Fruit fly (Drosophila melanogaster) whole organism, adult: ENCODE results near the gene CG31415.

Experiments used
- CG14711 ChIP-seq: fragments of 200-800 bp; sonication (Bioruptor generic); optimal IDR thresholded peaks from 2 replicates; lab custom pipeline; 2018; ENCODE audit warnings: missing biosample characterization, mild to moderate bottlenecking, missing genetic modification characterization, moderate library complexity
- Clk ChIP-seq: fragments of 200-800 bp; sonication (Bioruptor generic); optimal IDR thresholded peaks from 2 replicates; lab custom pipeline; 2017; ENCODE audit warnings: missing biosample characterization, missing genetic modification characterization
- Mnt ChIP-seq: fragments of 200-800 bp; sonication (Bioruptor generic); optimal IDR thresholded peaks from 2 replicates; lab custom pipeline; 2016; ENCODE audit warnings: missing biosample characterization, mild to moderate bottlenecking, missing genetic modification characterization
- cic ChIP-seq: fragments of 200-800 bp; sonication (Bioruptor generic); optimal IDR thresholded peaks from 2 replicates; lab custom pipeline; 2017; ENCODE audit warnings: missing biosample characterization, mild to moderate bottlenecking, missing genetic modification characterization, moderate library complexity
- cnc ChIP-seq, 2 experiments: fragments of >200 bp; optimal IDR thresholded peaks; 2 replicates each; lab custom pipeline; 2017
- kay ChIP-seq: fragments of 200-800 bp; sonication (Bioruptor generic); peaks from one replicate; lab custom pipeline; 2016; ENCODE audit warnings: missing biosample characterization, missing genetic modification characterization, borderline replicate concordance

DNA sequence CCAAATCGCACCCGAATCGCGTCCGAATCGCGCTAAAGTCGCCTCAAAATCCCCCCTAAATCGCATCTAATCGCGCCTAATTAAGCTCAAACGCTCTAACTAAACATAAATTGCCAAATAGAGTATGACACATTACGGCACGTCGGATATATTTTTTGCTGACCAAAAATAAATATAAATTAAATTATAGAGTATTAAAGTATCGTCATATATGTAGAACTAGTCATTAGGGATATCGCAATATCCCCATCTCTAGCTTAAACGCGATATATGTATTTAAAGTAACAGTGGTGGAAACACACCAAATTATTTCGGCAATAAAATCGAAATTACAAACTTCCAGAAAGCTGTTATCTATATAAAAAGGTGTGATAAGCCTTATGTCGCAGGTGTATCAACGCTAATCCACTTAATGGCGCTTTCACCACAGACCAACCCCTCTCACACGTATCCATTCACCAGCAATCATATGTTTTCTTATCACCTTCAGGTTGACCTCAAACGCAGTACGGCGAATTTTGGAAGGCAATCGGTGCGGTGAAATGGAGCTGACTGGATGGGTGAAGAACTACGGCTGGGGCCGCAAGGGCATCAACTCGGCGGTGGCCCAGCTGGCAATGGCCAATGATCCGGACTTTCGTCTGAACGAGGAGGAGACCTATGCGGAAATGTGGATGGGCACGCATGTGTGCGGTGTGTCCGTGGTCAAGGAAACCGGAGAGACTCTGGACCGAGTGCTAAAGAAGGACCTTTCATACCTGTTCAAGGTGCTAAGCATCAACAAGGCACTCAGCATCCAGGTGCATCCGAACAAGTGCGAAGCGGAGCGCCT lies 16.3 kb downstream of the CG31415 start, which contains the start of gene Mpi:
- TF ChIP-seq Mnt (GFP tag; lab: Kevin White, UChicago) (peak; percentile 43), cic (GFP tag; lab: Kevin White, UChicago) (peak; percentile 85), CG14711 (tag; lab: Kevin White, UChicago) (no peak), Clk (GFP tag; lab: Kevin White, UChicago) (no peak), cnc (optimal IDR thresholded peaks at IDR 0.05; lab: Kevin White, UChicago) (no peak), kay (GFP tag; lab: Kevin White, UChicago) (no peak)
